Worm (Caenorhabditis elegans): Measurements from ENCODE around the gene acbp-3.

Gene acbp-3

DNA sequence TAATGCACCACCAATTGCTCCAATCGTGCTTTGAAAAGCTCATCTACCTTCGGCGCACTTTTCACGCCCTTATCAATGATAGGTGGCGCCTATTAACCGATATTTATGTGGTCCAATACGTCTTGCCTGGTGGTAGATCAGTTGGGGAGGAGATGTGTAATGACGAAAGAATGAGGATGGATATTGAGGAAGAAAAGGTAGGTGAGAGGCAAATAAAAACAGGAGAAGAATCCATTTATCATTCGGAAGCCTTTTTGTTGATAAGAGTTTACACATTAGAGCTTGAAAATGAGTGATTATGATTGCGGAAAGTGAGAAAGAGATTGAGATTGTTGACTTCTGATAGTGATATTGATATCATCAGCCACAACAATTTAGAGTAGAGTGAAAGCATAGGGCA is 4.3 kb downstream of the acbp-3 start:
- TF ChIP-seq flh-1 (GFP tag; optimal IDR thresholded peaks at IDR 0.05) (no peak), unc-62 (GFP tag; optimal IDR thresholded peaks at IDR 0.05) (peak; percentile 53), lin-32 (GFP tag; optimal IDR thresholded peaks at IDR 0.05) (no peak), unc-120 (tag; optimal IDR thresholded peaks at IDR 0.05; ENCODE audit: poor library complexity, severe bottlenecking) (no peak), mab-5 (tag; optimal IDR thresholded peaks at IDR 0.05) (peak; percentile 7), drap-1 (GFP tag; optimal IDR thresholded peaks at IDR 0.05) (no peak), pha-4 (tag; optimal IDR thresholded peaks at IDR 0.05) (no peak), mep-1 (tag; optimal IDR thresholded peaks at IDR 0.05) (no peak), elt-3 (tag; optimal IDR thresholded peaks at IDR 0.05) (no peak), blmp-1 (tag; optimal IDR thresholded peaks at IDR 0.05) (no peak)

DNA sequence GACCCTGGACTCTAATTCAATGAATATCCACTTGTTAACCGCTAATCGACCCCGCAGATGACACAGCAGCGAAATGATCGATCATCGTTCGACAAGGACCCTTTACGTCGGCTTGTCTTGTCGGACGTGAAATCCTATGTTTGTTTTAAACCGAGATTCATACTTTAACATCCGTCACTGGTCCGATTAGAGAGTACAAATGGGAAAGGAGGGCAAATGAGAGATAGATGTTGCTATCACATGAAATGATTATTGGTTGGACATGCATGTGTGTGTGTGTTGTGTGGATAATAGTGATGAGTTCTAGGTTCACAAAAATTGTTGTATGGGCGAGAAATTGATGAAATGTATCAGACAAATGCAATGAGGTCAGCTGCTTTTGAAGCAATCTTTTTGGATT is 6.6 kb downstream of the acbp-3 start:
- peak; percentile 38 for TF ChIP-seq unc-120 (tag; optimal IDR thresholded peaks at IDR 0.05; ENCODE audit: poor library complexity, severe bottlenecking)
- peak; percentile 55 for TF ChIP-seq unc-62 (GFP tag; optimal IDR thresholded peaks at IDR 0.05)
- no peak for TF ChIP-seq ceh-39 (tag; optimal IDR thresholded peaks at IDR 0.05)

DNA sequence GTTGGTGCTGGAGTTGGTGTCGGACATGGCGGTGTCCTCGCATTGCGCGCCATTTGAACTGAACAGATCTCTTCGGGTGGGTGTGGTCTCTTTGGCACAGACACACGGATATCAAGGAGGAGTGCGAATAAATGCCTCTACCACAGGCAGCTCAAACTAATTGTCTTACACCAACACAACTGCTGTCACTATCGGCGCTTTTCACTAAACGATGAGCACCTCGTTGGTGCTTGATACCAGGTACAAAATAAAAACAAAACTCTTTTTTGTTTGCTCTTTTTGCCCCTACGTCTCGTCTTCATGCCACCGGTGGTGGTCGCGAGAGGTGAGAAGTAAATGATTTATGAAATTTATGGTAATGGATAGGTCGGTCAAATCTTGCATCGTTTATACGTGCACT is 7.6 kb downstream of the acbp-3 start, which contains the start of gene F47B10.8:
TSS of gene F47B10.8 (minus strand) at position 101 of the 400 bp plus-strand sequence.
- TF ChIP-seq zip-8 (tag; optimal IDR thresholded peaks at IDR 0.05) (no peak), nhr-237 (tag; optimal IDR thresholded peaks at IDR 0.05) (no peak), ces-1 (GFP tag; optimal IDR thresholded peaks at IDR 0.05) (no peak), flh-1 (GFP tag; optimal IDR thresholded peaks at IDR 0.05) (no peak), pha-4 (tag; optimal IDR thresholded peaks at IDR 0.05) (no peak), bed-3 (GFP tag; optimal IDR thresholded peaks at IDR 0.05) (no peak)

DNA sequence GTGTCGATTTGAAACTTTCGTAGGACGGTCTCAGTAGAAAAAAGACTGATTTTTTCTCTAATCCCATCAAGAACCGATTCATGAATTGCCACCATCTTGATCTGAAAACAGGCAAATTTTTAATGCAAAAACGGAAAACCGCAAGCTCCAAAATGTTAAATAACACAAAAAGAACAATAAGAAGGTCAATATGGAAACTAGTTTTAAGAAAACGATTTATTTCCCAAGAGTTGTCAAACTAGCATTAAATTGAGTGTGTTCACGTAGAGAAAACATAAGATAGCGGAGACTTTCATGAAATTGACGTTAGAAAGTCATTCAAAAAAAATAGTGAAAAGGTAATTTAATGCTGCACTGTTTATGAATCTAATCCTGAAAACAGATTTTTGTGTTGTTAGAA is 10.9 kb downstream of the acbp-3 start, which contains the start of gene F47B10.9:
TSS of gene F47B10.9 (minus strand) at position 101 of the 400 bp plus-strand sequence.
- TF ChIP-seq ceh-43 (GFP tag; optimal IDR thresholded peaks at IDR 0.05), result no peak
- TF ChIP-seq bed-3 (GFP tag; optimal IDR thresholded peaks at IDR 0.05), result no peak
- TF ChIP-seq unc-39 (tag; optimal IDR thresholded peaks at IDR 0.05), result no peak
- TF ChIP-seq elt-1 (tag; optimal IDR thresholded peaks at IDR 0.05; ENCODE audit: borderline replicate concordance, insufficient read depth), result no peak
- no peak for TF ChIP-seq nhr-237 (tag; optimal IDR thresholded peaks at IDR 0.05)

DNA sequence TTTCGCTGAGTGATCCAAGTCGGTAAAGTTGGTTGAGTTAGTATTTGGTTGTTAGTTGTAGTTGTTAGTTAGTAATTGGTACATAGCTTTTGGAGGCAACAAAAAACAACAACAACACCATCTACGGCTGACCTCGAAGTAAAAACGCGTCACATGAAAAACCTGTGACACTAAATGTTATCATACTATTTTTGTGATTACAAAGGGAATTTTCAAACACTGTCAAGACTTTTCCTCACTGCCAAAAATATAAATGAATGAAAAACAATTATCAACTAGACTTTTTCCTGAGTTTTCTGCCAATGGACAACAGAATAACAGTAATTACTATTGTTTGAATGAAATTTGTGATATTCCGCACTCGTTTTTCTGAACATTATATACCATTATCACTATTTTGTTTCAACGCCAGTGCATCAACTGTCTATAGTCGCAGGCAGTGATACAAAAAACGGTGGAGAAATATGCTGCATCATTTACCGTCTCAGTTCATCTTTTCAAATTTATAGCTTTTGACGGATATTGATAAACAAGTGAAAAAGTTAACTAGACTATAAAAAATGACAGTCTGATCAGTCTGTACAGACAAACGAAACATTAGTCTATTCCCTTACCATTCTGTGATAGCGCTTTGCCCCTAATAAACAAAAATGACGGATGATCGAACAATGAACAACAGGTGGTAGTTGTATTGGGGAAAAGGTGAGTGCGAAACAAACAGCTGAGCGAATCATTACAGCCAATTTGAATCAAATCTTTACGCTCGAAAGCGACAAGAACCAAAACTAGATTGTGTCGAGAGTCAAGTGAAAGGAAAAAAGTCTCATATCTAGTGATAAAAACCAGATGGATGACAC is 11.6 kb downstream of the acbp-3 start:
- TF ChIP-seq M03D4.4 (tag; optimal IDR thresholded peaks at IDR 0.05), result no peak
- TF ChIP-seq hlh-1 (tag; optimal IDR thresholded peaks at IDR 0.05), result peak; percentile 43

DNA sequence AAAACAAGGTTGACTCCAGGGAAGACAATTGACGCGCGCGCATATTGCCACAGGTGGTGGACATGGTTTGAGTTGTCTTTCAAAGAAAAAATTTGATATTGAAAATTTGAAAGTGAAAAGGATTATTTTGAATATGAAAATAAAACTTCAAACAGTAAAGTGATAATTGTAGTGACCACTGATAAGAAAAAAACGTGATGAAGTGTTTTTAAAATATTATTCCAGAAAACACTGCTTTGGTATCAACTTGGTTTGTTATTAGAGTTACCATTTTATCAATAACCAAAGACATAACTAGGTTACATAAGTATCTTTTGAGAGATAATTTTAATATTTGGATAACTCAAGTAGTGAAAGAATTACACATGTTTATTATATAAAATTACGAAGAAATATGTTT is 13.1 kb downstream of the acbp-3 start:
- no peak for TF ChIP-seq lin-32 (GFP tag; optimal IDR thresholded peaks at IDR 0.05)
- TF ChIP-seq nhr-2 (tag; optimal IDR thresholded peaks at IDR 0.05), result no peak
- TF ChIP-seq ceh-83 (GFP tag; optimal IDR thresholded peaks at IDR 0.05), result no peak
- TF ChIP-seq ztf-11 (tag; optimal IDR thresholded peaks at IDR 0.05), result no peak
- no peak for TF ChIP-seq unc-120 (tag; optimal IDR thresholded peaks at IDR 0.05; ENCODE audit: poor library complexity, severe bottlenecking)
- no peak for TF ChIP-seq nhr-76 (tag; optimal IDR thresholded peaks at IDR 0.05)
- TF ChIP-seq bed-3 (GFP tag; optimal IDR thresholded peaks at IDR 0.05), result no peak
- no peak for TF ChIP-seq tbx-8 (GFP tag; optimal IDR thresholded peaks at IDR 0.05)
- TF ChIP-seq flh-1 (GFP tag; optimal IDR thresholded peaks at IDR 0.05), result no peak
- no peak for TF ChIP-seq ceh-43 (GFP tag; optimal IDR thresholded peaks at IDR 0.05)
- no peak for TF ChIP-seq hlh-1 (tag; optimal IDR thresholded peaks at IDR 0.05)
- no peak for TF ChIP-seq zip-8 (tag; optimal IDR thresholded peaks at IDR 0.05)
- no peak for TF ChIP-seq M03D4.4 (tag; optimal IDR thresholded peaks at IDR 0.05)

DNA sequence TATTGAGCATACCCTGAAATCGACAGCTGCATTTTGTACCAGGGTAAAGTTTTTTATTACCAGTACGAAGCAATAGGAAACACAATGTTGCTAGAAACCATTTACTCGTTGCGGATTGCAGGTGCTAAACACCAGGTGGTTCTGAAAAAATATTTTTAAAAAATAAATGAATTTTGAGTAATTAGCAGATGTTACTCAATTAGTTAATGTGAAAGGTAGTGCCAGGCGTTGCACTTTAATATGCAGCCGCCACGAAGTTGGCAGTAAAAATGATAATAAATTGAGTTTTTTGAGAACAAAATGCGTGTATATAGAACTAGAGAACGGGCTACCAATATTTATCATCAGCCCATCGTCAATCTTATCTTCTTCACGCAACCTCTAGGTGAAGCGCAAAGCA is 16.5 kb downstream of the acbp-3 start, which contains the start of gene nstp-9:
TSS of gene nstp-9 (minus strand) at position 101 of the 400 bp plus-strand sequence.
- TF ChIP-seq mep-1 (tag; optimal IDR thresholded peaks at IDR 0.05) (no peak), bed-3 (GFP tag; optimal IDR thresholded peaks at IDR 0.05) (no peak), nhr-28 (tag; optimal IDR thresholded peaks at IDR 0.05) (no peak), drap-1 (GFP tag; optimal IDR thresholded peaks at IDR 0.05) (no peak), nhr-237 (tag; optimal IDR thresholded peaks at IDR 0.05) (no peak), elt-3 (tag; optimal IDR thresholded peaks at IDR 0.05) (no peak), ceh-83 (GFP tag; optimal IDR thresholded peaks at IDR 0.05) (no peak), blmp-1 (tag; optimal IDR thresholded peaks at IDR 0.05) (no peak), mab-5 (tag; optimal IDR thresholded peaks at IDR 0.05) (no peak), pha-4 (tag; optimal IDR thresholded peaks at IDR 0.05) (no peak), M03D4.4 (tag; optimal IDR thresholded peaks at IDR 0.05) (no peak), zip-8 (tag; optimal IDR thresholded peaks at IDR 0.05) (no peak), cnd-1 (tag; optimal IDR thresholded peaks at IDR 0.05) (no peak), nhr-2 (tag; optimal IDR thresholded peaks at IDR 0.05) (no peak), nhr-12 (tag; optimal IDR thresholded peaks at IDR 0.05) (no peak), flh-1 (GFP tag; optimal IDR thresholded peaks at IDR 0.05) (no peak), mls-2 (tag; optimal IDR thresholded peaks at IDR 0.05) (no peak)

Data from whole organism, mixed stage, embryonic.